Worm (Caenorhabditis elegans): Measurements from ENCODE around the gene srd-9.

Gene srd-9

ce11 chrV:5368792-5369191 lies 17.2 kb downstream of the srd-9 start, which contains the start of gene T09D3.9:
TSS of gene T09D3.9 (minus strand) at chrV:5368892.
- TF ChIP-seq mep-1 (tag; optimal IDR thresholded peaks at IDR 0.05), result no peak
- TF ChIP-seq tbx-8 (GFP tag; optimal IDR thresholded peaks at IDR 0.05), result no peak
- no peak for TF ChIP-seq unc-39 (tag; optimal IDR thresholded peaks at IDR 0.05)
- no peak for TF ChIP-seq elt-3 (tag; optimal IDR thresholded peaks at IDR 0.05)
- no peak for TF ChIP-seq snpc-4 (tag; optimal IDR thresholded peaks at IDR 0.05)
- TF ChIP-seq ztf-11 (tag; optimal IDR thresholded peaks at IDR 0.05), result no peak
- TF ChIP-seq ceh-43 (GFP tag; optimal IDR thresholded peaks at IDR 0.05), result no peak
- TF ChIP-seq nhr-12 (tag; optimal IDR thresholded peaks at IDR 0.05), result no peak
- TF ChIP-seq sem-2 (GFP tag; optimal IDR thresholded peaks at IDR 0.05), result no peak
- TF ChIP-seq cnd-1 (tag; optimal IDR thresholded peaks at IDR 0.05), result no peak
- no peak for TF ChIP-seq flh-1 (GFP tag; optimal IDR thresholded peaks at IDR 0.05)
- TF ChIP-seq hlh-1 (tag; optimal IDR thresholded peaks at IDR 0.05), result no peak

- no peak for TF ChIP-seq blmp-1 (tag; optimal IDR thresholded peaks at IDR 0.05)
- no peak for TF ChIP-seq nhr-237 (tag; optimal IDR thresholded peaks at IDR 0.05)
- TF ChIP-seq M03D4.4 (tag; optimal IDR thresholded peaks at IDR 0.05), result no peak
- no peak for TF ChIP-seq zip-8 (tag; optimal IDR thresholded peaks at IDR 0.05)
- TF ChIP-seq ham-2 (GFP tag; optimal IDR thresholded peaks at IDR 0.05), result no peak
- TF ChIP-seq nhr-2 (tag; optimal IDR thresholded peaks at IDR 0.05), result no peak
- no peak for TF ChIP-seq nhr-12 (tag; optimal IDR thresholded peaks at IDR 0.05)
- no peak for TF ChIP-seq unc-39 (tag; optimal IDR thresholded peaks at IDR 0.05)
- TF ChIP-seq lin-32 (GFP tag; optimal IDR thresholded peaks at IDR 0.05), result no peak
- no peak for TF ChIP-seq ceh-39 (tag; optimal IDR thresholded peaks at IDR 0.05)
- no peak for TF ChIP-seq bed-3 (GFP tag; optimal IDR thresholded peaks at IDR 0.05)
- TF ChIP-seq mls-2 (tag; optimal IDR thresholded peaks at IDR 0.05), result no peak
- no peak for TF ChIP-seq drap-1 (GFP tag; optimal IDR thresholded peaks at IDR 0.05)
- no peak for TF ChIP-seq sem-2 (GFP tag; optimal IDR thresholded peaks at IDR 0.05)
- TF ChIP-seq lsy-2 (tag; optimal IDR thresholded peaks at IDR 0.05), result no peak
These were observed 20.5 kb downstream of the srd-9 start, which contains the start of gene C35A11.3 for ce11 chrV:5372118-5372517. TSS of gene C35A11.3 (plus strand) at chrV:5372418.

ce11 chrV:5385914-5386493 lies 34.4 kb downstream of the srd-9 start, which contains the start of gene C35A11.2:
TSS of gene C35A11.2 (plus strand) at chrV:5386299.
- TF ChIP-seq blmp-1 (tag; optimal IDR thresholded peaks at IDR 0.05) (peak; percentile 75), unc-39 (tag; optimal IDR thresholded peaks at IDR 0.05) (no peak)

ce11 chrV:5392993-5393628 lies 41.5 kb downstream of the srd-9 start, which contains the start of gene C35A11.4:
TSS of gene C35A11.4 (minus strand) at chrV:5393148.
- TF ChIP-seq cnd-1 (tag; optimal IDR thresholded peaks at IDR 0.05), result no peak
- TF ChIP-seq lin-32 (GFP tag; optimal IDR thresholded peaks at IDR 0.05), result no peak
- TF ChIP-seq nhr-76 (tag; optimal IDR thresholded peaks at IDR 0.05), result no peak
- no peak for TF ChIP-seq ceh-39 (tag; optimal IDR thresholded peaks at IDR 0.05)
- TF ChIP-seq sptf-1 (tag; optimal IDR thresholded peaks at IDR 0.05), result no peak
- TF ChIP-seq ham-2 (GFP tag; optimal IDR thresholded peaks at IDR 0.05), result no peak
- no peak for TF ChIP-seq nhr-2 (tag; optimal IDR thresholded peaks at IDR 0.05)
- no peak for TF ChIP-seq drap-1 (GFP tag; optimal IDR thresholded peaks at IDR 0.05)
- no peak for TF ChIP-seq ztf-11 (tag; optimal IDR thresholded peaks at IDR 0.05)
- TF ChIP-seq M03D4.4 (tag; optimal IDR thresholded peaks at IDR 0.05), result no peak
- TF ChIP-seq nhr-237 (tag; optimal IDR thresholded peaks at IDR 0.05), result no peak
- no peak for TF ChIP-seq unc-120 (tag; optimal IDR thresholded peaks at IDR 0.05; ENCODE audit: poor library complexity, severe bottlenecking)
- no peak for TF ChIP-seq hlh-1 (tag; optimal IDR thresholded peaks at IDR 0.05)
- TF ChIP-seq flh-1 (GFP tag; optimal IDR thresholded peaks at IDR 0.05), result no peak
- no peak for TF ChIP-seq blmp-1 (tag; optimal IDR thresholded peaks at IDR 0.05)
- TF ChIP-seq ces-1 (GFP tag; optimal IDR thresholded peaks at IDR 0.05), result no peak
- TF ChIP-seq unc-62 (GFP tag; optimal IDR thresholded peaks at IDR 0.05), result no peak
- TF ChIP-seq pha-4 (tag; optimal IDR thresholded peaks at IDR 0.05), result no peak

Measured in whole organism, mixed stage, embryonic.